Worm (Caenorhabditis elegans) whole organism, early embryonic: ENCODE results near the gene mtp-18.

Experiments used
- B0310.2 ChIP-seq: sonication (generic microtip); optimal IDR thresholded peaks from 2 replicates; lab custom pipeline; 2016; ENCODE audit warnings: mild to moderate bottlenecking, missing genetic modification characterization, missing compliant biosample characterization
- F13C5.2 ChIP-seq: sonication (generic microtip); optimal IDR thresholded peaks from 2 replicates; lab custom pipeline; 2017; ENCODE audit warnings: mild to moderate bottlenecking, missing genetic modification characterization, inconsistent platforms, missing compliant biosample characterization
- aly-1 ChIP-seq: sonication (generic microtip); optimal IDR thresholded peaks from 2 replicates; lab custom pipeline; 2016; ENCODE audit warnings: missing genetic modification characterization, missing compliant biosample characterization
- ama-1 ChIP-seq: fragments of 150-350 bp; optimal IDR thresholded peaks from 2 replicates; lab custom pipeline; 2014
- ceh-13 ChIP-seq: fragments of 200-800 bp; sonication (Bioruptor generic); optimal IDR thresholded peaks from 2 replicates; lab custom pipeline; 2018; ENCODE audit warnings: mild to moderate bottlenecking, missing genetic modification characterization, missing compliant biosample characterization
- ceh-36 ChIP-seq: sonication (generic microtip); optimal IDR thresholded peaks from 2 replicates; lab custom pipeline; 2016; ENCODE audit warnings: missing genetic modification characterization, inconsistent platforms, missing compliant biosample characterization
- ets-7 ChIP-seq: sonication (generic microtip); optimal IDR thresholded peaks from 2 replicates; lab custom pipeline; 2016; ENCODE audit warnings: missing genotype, missing genetic modification characterization, missing compliant biosample characterization
- flt-1 ChIP-seq: fragments of 200-800 bp; sonication (Bioruptor generic); IDR thresholded peaks from 2 replicates; pipeline ENCODE4 v1.3.6; 2022; ENCODE audit warnings: missing genetic modification characterization, missing compliant biosample characterization
- hmbx-1 ChIP-seq: sonication (generic microtip); optimal IDR thresholded peaks from 2 replicates; lab custom pipeline; 2016; ENCODE audit warnings: mild to moderate bottlenecking, missing genetic modification characterization, missing compliant biosample characterization
- hmg-4 ChIP-seq: fragments of 200-800 bp; sonication (Bioruptor generic); optimal IDR thresholded peaks from 2 replicates; lab custom pipeline; 2018; ENCODE audit warnings: mild to moderate bottlenecking, missing genetic modification characterization, missing compliant biosample characterization
- hnd-1 ChIP-seq: sonication (generic microtip); optimal IDR thresholded peaks from 2 replicates; lab custom pipeline; 2016; ENCODE audit warnings: missing genetic modification characterization, missing compliant biosample characterization
- sea-1 ChIP-seq: fragments of 200-800 bp; sonication (Bioruptor generic); conservative IDR thresholded peaks from 2 replicates; pipeline ENCODE4 v1.3.6; 2022; ENCODE audit warnings: missing genetic modification characterization, missing compliant biosample characterization
- tbx-37 ChIP-seq: fragments of 200-800 bp; sonication (Bioruptor generic); conservative IDR thresholded peaks from 2 replicates; pipeline ENCODE4 v1.3.6; 2022; ENCODE audit warnings: missing genetic modification reagents, missing genetic modification characterization, missing compliant biosample characterization
- tra-4 ChIP-seq: sonication (generic microtip); optimal IDR thresholded peaks from 2 replicates; lab custom pipeline; 2017; ENCODE audit warnings: missing genetic modification characterization, missing compliant biosample characterization

ce11 chrX:6250866-6251265, 44.7 kb upstream of the mtp-18 start:
- TF ChIP-seq F13C5.2: no peak
- no peak for TF ChIP-seq ets-7
- no peak for TF ChIP-seq hnd-1
- TF ChIP-seq tra-4 (tag; lab: Kevin White, UChicago): no peak
- TF ChIP-seq ama-1 (lab: Kevin White, UChicago): no peak
- no peak for TF ChIP-seq hmg-4
- TF ChIP-seq sea-1 (GFP tag; lab: Robert Waterston, UW): no peak
- no peak for TF ChIP-seq tbx-37 (GFP tag; lab: Robert Waterston, UW)
- TF ChIP-seq ceh-13 (GFP tag; lab: Kevin White, UChicago): no peak
- TF ChIP-seq B0310.2 (tag; lab: Kevin White, UChicago): no peak
- no peak for TF ChIP-seq ceh-36 (tag; lab: Kevin White, UChicago)
- TF ChIP-seq flt-1 (GFP tag; lab: Robert Waterston, UW): no peak
- TF ChIP-seq aly-1: no peak
- TF ChIP-seq hmbx-1 (tag; lab: Kevin White, UChicago): no peak
